Worm (Caenorhabditis elegans): ENCODE results near the gene Y36E3A.2.

- TF ChIP-seq elt-3 (tag; optimal IDR thresholded peaks at IDR 0.05), result no peak
- no peak for TF ChIP-seq sem-4 (tag; optimal IDR thresholded peaks at IDR 0.05)
- TF ChIP-seq lsy-2 (tag; optimal IDR thresholded peaks at IDR 0.05), result no peak
- no peak for TF ChIP-seq lin-39 (tag; optimal IDR thresholded peaks at IDR 0.05)
- TF ChIP-seq zag-1 (tag; optimal IDR thresholded peaks at IDR 0.05), result no peak
- no peak for TF ChIP-seq unc-62 (GFP tag; optimal IDR thresholded peaks at IDR 0.05)
- TF ChIP-seq ceh-16 (tag; optimal IDR thresholded peaks at IDR 0.05), result no peak
- no peak for TF ChIP-seq ama-1 (optimal IDR thresholded peaks at IDR 0.05)
- no peak for TF ChIP-seq nhr-11 (tag; optimal IDR thresholded peaks at IDR 0.05)
- no peak for TF ChIP-seq unc-39 (tag; optimal IDR thresholded peaks at IDR 0.05)
Observed at ce11 chrV:15436133-15436532, 10.3 kb downstream of the Y36E3A.2 start.

Data from whole organism, L2 larva.